Fruit fly (Drosophila melanogaster) whole organism, wandering third instar larva: ENCODE measurements around the gene CG6574.

Experiments used
- Hr83 ChIP-seq: fragments of 200-300 bp; sonication (Bioruptor generic); optimal IDR thresholded peaks from 2 replicates; lab custom pipeline; 2016; ENCODE audit warnings: missing biosample characterization, mild to moderate bottlenecking, missing genetic modification characterization, moderate library complexity; ENCODE audit not compliant: poor library complexity, severe bottlenecking
- usp ChIP-seq: fragments of >200 bp; optimal IDR thresholded peaks from 2 replicates; lab custom pipeline; 2017; ENCODE audit warnings: missing biosample characterization, missing genetic modification characterization

dm6 chr3R:10829746-10830145 is 33.0 kb downstream of the CG6574 start:
- TF ChIP-seq usp (GFP tag; lab: Kevin White, UChicago) (no peak), Hr83 (GFP tag; lab: Kevin White, UChicago) (no peak)
